Fruit fly (Drosophila melanogaster): ENCODE results near the gene side-II.
A peak's percentile ranks its signal among the peaks of the same experiment; 100 is the strongest.

The side-II gene

DNA sequence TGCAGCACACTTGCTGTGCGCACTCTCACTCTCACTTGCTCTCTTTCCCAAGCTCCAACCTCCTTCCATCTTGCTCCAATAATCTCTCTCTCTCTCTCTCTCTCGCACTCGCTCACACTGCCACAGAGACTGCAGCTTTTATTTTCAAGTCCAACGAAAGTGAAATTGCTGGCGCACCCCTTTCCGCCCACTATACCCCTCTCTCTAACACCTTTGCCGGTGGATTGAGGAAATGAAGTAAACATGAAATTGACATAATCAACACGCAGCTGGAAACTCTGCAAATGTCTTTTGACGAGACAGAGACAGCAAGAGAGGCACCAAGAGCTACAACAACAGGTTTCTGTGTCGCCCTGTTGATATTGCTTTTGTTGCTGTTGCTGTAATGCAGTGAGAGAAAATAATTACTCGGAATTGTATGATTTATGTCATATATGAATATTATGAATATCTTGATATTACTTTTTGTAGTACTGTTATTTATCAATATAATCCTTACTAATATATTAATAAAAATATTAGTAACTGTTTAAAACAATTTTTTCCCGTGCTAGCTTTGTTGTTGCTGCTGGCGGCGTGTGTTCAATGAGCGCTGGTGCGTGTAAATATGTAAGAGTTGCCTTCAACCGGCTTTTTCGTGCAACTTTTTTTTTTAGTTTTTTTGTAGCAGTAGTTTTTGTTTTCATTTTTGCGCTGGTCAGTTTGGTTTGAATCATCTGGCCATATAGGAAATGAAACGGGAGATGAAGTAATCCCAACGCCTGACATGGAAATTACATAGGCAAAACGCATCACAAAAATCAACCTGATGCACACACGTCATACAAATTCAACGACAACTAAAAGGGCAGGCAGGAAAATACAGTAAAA is 23.7 kb upstream of the side-II start (continued):
- peak; percentile 88 for TF ChIP-seq Lpt (GFP tag; optimal IDR thresholded peaks at IDR 0.05)
- TF ChIP-seq spab (GFP tag; optimal IDR thresholded peaks at IDR 0.05), result peak; percentile 94
- TF ChIP-seq Ets96B (tag; optimal IDR thresholded peaks at IDR 0.05), result peak; percentile 98
- TF ChIP-seq acj6 (GFP tag; optimal IDR thresholded peaks at IDR 0.05), result peak; percentile 95
- peak; percentile 91 for TF ChIP-seq CG11294 (GFP tag; IDR thresholded peaks at IDR 0.05)
- peak; percentile 83 for TF ChIP-seq CG11902 (GFP tag; optimal IDR thresholded peaks at IDR 0.05)
- peak; percentile 87 to 88 for TF ChIP-seq salr (GFP tag; optimal IDR thresholded peaks at IDR 0.05)
- peak; percentile 83 for TF ChIP-seq CG16779 (tag; optimal IDR thresholded peaks at IDR 0.05)
- peak; percentile 96 for TF ChIP-seq CG8632 (GFP tag; optimal IDR thresholded peaks at IDR 0.05)
- peak; percentile 79 for TF ChIP-seq pdm3 (GFP tag; optimal IDR thresholded peaks at IDR 0.05)

DNA sequence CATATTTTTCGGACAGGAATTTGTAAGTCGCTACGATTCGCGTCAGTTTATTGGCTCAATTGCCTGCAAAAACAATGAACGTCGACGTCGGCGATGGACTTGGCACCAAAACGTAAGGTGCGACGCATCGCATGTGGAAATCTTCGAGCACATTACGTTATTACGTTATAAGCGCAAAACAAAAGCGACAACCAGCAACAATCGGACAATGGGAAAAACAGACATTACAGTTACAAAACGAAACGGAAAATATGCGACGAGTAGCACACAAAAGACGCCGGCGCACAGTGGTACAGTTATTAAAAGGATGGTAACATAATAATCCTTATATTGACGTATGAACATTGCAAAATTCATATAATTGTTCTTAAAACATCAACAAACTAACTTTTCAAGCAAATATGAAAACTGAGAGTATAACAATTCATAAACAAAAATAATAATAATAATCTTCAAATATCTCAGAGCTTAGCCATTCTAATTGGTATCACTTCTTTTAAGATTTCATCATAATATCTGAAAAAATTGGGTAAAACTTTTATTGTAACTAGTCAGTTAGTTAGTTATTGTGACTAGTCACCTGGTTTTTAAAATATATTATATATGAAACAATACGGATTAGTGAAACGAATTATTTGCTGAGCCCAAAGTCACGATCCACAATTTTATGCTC is 22.9 kb upstream of the side-II start:
- TF ChIP-seq topi (GFP tag; optimal IDR thresholded peaks at IDR 0.05), result peak; percentile 21
- no peak for TF ChIP-seq Eip75B (GFP tag; optimal IDR thresholded peaks at IDR 0.05)
- TF ChIP-seq Hr39 (GFP tag; optimal IDR thresholded peaks at IDR 0.05), result no peak
- TF ChIP-seq dac (GFP tag; optimal IDR thresholded peaks at IDR 0.05), result no peak
- no peak for TF ChIP-seq Hr38 (GFP tag; optimal IDR thresholded peaks at IDR 0.05)
- peak; percentile 27 for TF ChIP-seq CG9139 (GFP tag; optimal IDR thresholded peaks at IDR 0.05)
- TF ChIP-seq Eip78C (GFP tag), result peak; percentile 96
- TF ChIP-seq CG7368 (GFP tag; optimal IDR thresholded peaks at IDR 0.05), result no peak
- no peak for TF ChIP-seq fkh (GFP tag; optimal IDR thresholded peaks at IDR 0.05)
- peak; percentile 57 for TF ChIP-seq Lpt (GFP tag; optimal IDR thresholded peaks at IDR 0.05)
- peak; percentile 28 for TF ChIP-seq CG10669 (GFP tag; optimal IDR thresholded peaks at IDR 0.05)
- peak; percentile 56 for TF ChIP-seq Sox15 (GFP tag; optimal IDR thresholded peaks at IDR 0.05)
- peak; percentile 72 for TF ChIP-seq OdsH (GFP tag; optimal IDR thresholded peaks at IDR 0.05)
- peak; percentile 11 for TF ChIP-seq esn (GFP tag; optimal IDR thresholded peaks at IDR 0.05)
- TF ChIP-seq spab (GFP tag; optimal IDR thresholded peaks at IDR 0.05), result peak; percentile 45
- TF ChIP-seq CG11762 (GFP tag; optimal IDR thresholded peaks at IDR 0.05; ENCODE audit: insufficient read depth), result no peak
- TF ChIP-seq CG10631 (GFP tag; optimal IDR thresholded peaks at IDR 0.05), result peak; percentile 56
- no peak for TF ChIP-seq CG6854 (GFP tag; optimal IDR thresholded peaks at IDR 0.05)
- peak; percentile 69 for TF ChIP-seq Ets96B (tag; optimal IDR thresholded peaks at IDR 0.05)
- TF ChIP-seq Gug (GFP tag; IDR thresholded peaks at IDR 0.05), result no peak
- no peak for TF ChIP-seq cyc (GFP tag; optimal IDR thresholded peaks at IDR 0.05)
- peak; percentile 48 for TF ChIP-seq CG3919 (GFP tag; optimal IDR thresholded peaks at IDR 0.05)
- TF ChIP-seq pdm3 (GFP tag; optimal IDR thresholded peaks at IDR 0.05), result peak; percentile 64
- peak; percentile 40 for TF ChIP-seq achi (GFP tag; optimal IDR thresholded peaks at IDR 0.05)
- peak; percentile 7 for TF ChIP-seq CG31627 (GFP tag; optimal IDR thresholded peaks at IDR 0.05)
- TF ChIP-seq dsx (GFP tag; optimal IDR thresholded peaks at IDR 0.05; ENCODE audit: poor library complexity, severe bottlenecking), result no peak
- TF ChIP-seq Blimp-1 (GFP tag; optimal IDR thresholded peaks at IDR 0.05), result no peak
- TF ChIP-seq CG4318 (GFP tag; optimal IDR thresholded peaks at IDR 0.05), result peak; percentile 82
- TF ChIP-seq Hr4 (GFP tag; optimal IDR thresholded peaks at IDR 0.05), result peak; percentile 74
- no peak for TF ChIP-seq Ets21C (GFP tag; optimal IDR thresholded peaks at IDR 0.05)
- peak; percentile 5 for TF ChIP-seq lz (GFP tag; optimal IDR thresholded peaks at IDR 0.05)
- peak; percentile 27 for TF ChIP-seq CG6276 (GFP tag; optimal IDR thresholded peaks at IDR 0.05)
- peak; percentile 40 for TF ChIP-seq CG6808 (GFP tag; optimal IDR thresholded peaks at IDR 0.05)
- peak; percentile 55 for TF ChIP-seq CG8119 (GFP tag; IDR thresholded peaks at IDR 0.05)
- no peak for TF ChIP-seq CG1621 (tag; optimal IDR thresholded peaks at IDR 0.05)
- no peak for TF ChIP-seq eg (GFP tag; IDR thresholded peaks at IDR 0.05)
- TF ChIP-seq Sox102F (GFP tag; optimal IDR thresholded peaks at IDR 0.05), result no peak
- TF ChIP-seq CG15336 (GFP tag; IDR thresholded peaks at IDR 0.05), result peak; percentile 50; the same call in 1 of the 2 replicates
- TF ChIP-seq Smox (GFP tag; optimal IDR thresholded peaks at IDR 0.05), result no peak
- peak; percentile 68 for TF ChIP-seq acj6 (GFP tag; optimal IDR thresholded peaks at IDR 0.05)
- peak; percentile 87 for TF ChIP-seq CG32006 (GFP tag; optimal IDR thresholded peaks at IDR 0.05)
- TF ChIP-seq CG8319 (GFP tag; optimal IDR thresholded peaks at IDR 0.05), result no peak

Data from whole organism, prepupa.